Worm (Caenorhabditis elegans): ENCODE results near the gene clec-168.

DNA sequence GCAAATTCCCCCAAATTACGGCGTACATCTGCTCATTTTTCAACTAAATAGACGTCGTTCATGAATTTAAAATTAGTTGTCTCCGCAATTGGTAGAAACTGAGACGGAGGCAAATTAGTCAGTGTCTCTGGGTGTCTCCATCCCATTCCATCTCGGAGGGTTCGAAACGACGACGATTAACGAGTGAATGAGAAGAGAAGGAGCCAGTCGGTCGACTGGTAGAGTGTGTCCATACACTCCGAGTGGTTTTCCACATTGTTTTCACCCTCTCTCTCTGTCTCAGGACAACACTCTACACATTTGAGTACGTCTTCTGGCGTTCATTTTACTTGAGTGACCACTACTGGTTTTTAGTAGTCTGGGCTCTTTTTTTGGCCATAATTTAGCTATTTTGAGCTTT lies 22.2 kb downstream of the clec-168 start:
- TF ChIP-seq nhr-11 (tag; optimal IDR thresholded peaks at IDR 0.05) (no peak), ztf-11 (tag; optimal IDR thresholded peaks at IDR 0.05) (no peak), unc-62 (GFP tag; optimal IDR thresholded peaks at IDR 0.05) (no peak)
